Worm (Caenorhabditis elegans): ENCODE results near the gene W02F12.2.

DNA sequence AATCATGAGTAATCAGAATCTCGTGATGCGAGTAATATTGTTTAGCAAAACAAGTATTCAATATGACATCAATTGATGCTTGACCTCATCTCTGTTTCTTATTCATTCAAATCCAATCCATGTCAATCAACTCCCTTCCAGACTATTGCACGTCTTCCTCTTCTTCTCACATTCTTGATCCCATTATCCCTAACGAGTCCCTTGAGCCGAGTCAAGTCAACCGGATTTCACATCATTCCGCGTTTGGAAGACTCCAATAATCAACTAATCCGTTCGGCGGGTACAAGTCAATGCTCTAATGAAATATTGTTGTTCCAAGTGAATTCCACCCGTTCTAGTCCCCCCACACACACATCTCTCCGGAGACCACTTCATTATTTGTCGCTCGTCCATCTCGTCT lies 28.8 kb upstream of the W02F12.2 start:
- no peak for TF ChIP-seq ama-1 (optimal IDR thresholded peaks at IDR 0.05)
- no peak for TF ChIP-seq ceh-13 (GFP tag; optimal IDR thresholded peaks at IDR 0.05)
- no peak for TF ChIP-seq B0310.2 (tag; optimal IDR thresholded peaks at IDR 0.05)
- TF ChIP-seq ceh-36 (tag; optimal IDR thresholded peaks at IDR 0.05), result no peak
- no peak for TF ChIP-seq flt-1 (GFP tag; IDR thresholded peaks at IDR 0.05)
- TF ChIP-seq hmbx-1 (tag; optimal IDR thresholded peaks at IDR 0.05), result no peak
- TF ChIP-seq hmg-4 (GFP tag; optimal IDR thresholded peaks at IDR 0.05), result no peak
- TF ChIP-seq F13C5.2 (tag; optimal IDR thresholded peaks at IDR 0.05), result no peak
- TF ChIP-seq hnd-1 (tag; optimal IDR thresholded peaks at IDR 0.05), result no peak
- TF ChIP-seq tra-4 (tag; optimal IDR thresholded peaks at IDR 0.05), result no peak
- no peak for TF ChIP-seq aly-1 (tag; optimal IDR thresholded peaks at IDR 0.05)
- no peak for TF ChIP-seq ets-7 (tag; optimal IDR thresholded peaks at IDR 0.05)
